In the genomic region with DNA sequence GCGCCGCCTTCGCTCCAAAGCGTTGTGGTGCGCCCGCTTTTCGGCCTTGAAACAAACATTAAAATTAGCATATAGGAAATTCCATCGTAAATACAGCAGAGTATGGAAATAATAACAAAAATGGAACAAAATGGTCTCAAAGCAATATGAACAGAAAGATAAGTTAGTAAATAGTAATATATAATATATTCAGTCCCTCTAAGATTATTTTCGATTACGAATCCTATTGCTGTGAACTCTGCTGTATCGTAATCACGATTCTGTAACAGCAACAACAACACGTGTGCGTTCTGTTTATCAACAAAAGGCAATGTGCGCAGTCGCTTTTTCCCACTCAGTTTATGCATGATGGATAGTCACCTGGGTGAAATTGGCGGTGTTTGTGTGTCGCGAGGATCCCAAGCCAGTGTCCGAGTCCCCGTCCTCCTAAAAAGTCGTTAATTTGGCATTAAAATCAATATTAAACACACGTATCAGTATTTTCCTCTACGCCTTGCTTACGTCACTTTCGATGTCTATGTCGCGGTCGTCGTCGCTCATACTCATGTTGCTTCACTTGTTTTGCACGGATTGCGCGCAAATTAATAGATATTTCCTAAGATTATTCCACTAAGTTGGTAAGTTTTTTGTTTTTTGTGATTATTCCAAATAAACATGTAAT, we compare ENCODE assay signal across 1 fruit fly cellular context.
TF ChIP-seq lines count a peak whose summit lies in the region.

A gene (plus strand): TSS at position 287 of the 661 bp plus-strand sequence.
A gene (plus strand): TSS at position 287 of the 661 bp plus-strand sequence.

TF ChIP-seq in whole organism, embryonic, 481 proteins besides CTCF, POLR2A, EP300 and RAD21 (continued from another document and continues in another):
- TF ChIP-seq GATAe (GFP tag; conservative IDR thresholded peaks at IDR 0.05; lab: Robert Waterston, UW), result no peak
- peak; percentile 2 for TF ChIP-seq CrebB (tag; optimal IDR thresholded peaks at IDR 0.05; lab: Kevin White, UChicago)
- TF ChIP-seq CG12769 (tag; optimal IDR thresholded peaks at IDR 0.05; lab: Kevin White, UChicago), result peak; percentile 64
- TF ChIP-seq al (GFP tag; IDR thresholded peaks at IDR 0.05; lab: Robert Waterston, UW), result 0 out of 2 replicates have a peak, but pooled peaks have one; percentile 5
- peak; percentile 38 for TF ChIP-seq scrt (GFP tag; optimal IDR thresholded peaks at IDR 0.05; lab: Kevin White, UChicago)
- peak; percentile 60 for TF ChIP-seq Meics (GFP tag; optimal IDR thresholded peaks at IDR 0.05; lab: Kevin White, UChicago)
- TF ChIP-seq CG3726 (GFP tag; IDR thresholded peaks at IDR 0.05; lab: Robert Waterston, UW), result peak; percentile 21; the same call in 1 of the 3 replicates
- peak; percentile 37 for TF ChIP-seq lmd (GFP tag; IDR thresholded peaks at IDR 0.05; lab: Robert Waterston, UW)
- TF ChIP-seq CG43689 (GFP tag; IDR thresholded peaks at IDR 0.05; lab: Robert Waterston, UW), result no peak
- TF ChIP-seq Drgx (GFP tag; IDR thresholded peaks at IDR 0.05; lab: Robert Waterston, UW), result peak; percentile 76
- peak; percentile 76; the same call in 1 of the 3 replicates for TF ChIP-seq CG34422 (GFP tag; IDR thresholded peaks at IDR 0.05; lab: Robert Waterston, UW)
- no peak for TF ChIP-seq CG4854 (GFP tag; optimal IDR thresholded peaks at IDR 0.05; lab: Kevin White, UChicago)
- TF ChIP-seq Ets97D (GFP tag; optimal IDR thresholded peaks at IDR 0.05; lab: Kevin White, UChicago), result no peak
- TF ChIP-seq CG18599 (GFP tag; optimal IDR thresholded peaks at IDR 0.05; lab: Kevin White, UChicago), result peak; percentile 45
- TF ChIP-seq pb (GFP tag; optimal IDR thresholded peaks at IDR 0.05; lab: Kevin White, UChicago), result no peak
- TF ChIP-seq trem (tag; optimal IDR thresholded peaks at IDR 0.05; lab: Kevin White, UChicago), result no peak
- TF ChIP-seq CG10366 (GFP tag; IDR thresholded peaks at IDR 0.05; lab: Robert Waterston, UW), result peak; percentile 44; the same call in 1 of the 2 replicates
- TF ChIP-seq CG14014 (GFP tag; IDR thresholded peaks at IDR 0.05; lab: Robert Waterston, UW), result 0 out of 2 replicates have a peak, but pooled peaks have one; percentile 32
- peak; percentile 20 for TF ChIP-seq CG12391 (tag; optimal IDR thresholded peaks at IDR 0.05; lab: Kevin White, UChicago)
- no peak for TF ChIP-seq chinmo (GFP tag; IDR thresholded peaks at IDR 0.05; lab: Robert Waterston, UW; ENCODE audit: partially characterized antibody)
- TF ChIP-seq H2.0 (GFP tag; IDR thresholded peaks at IDR 0.05; lab: Robert Waterston, UW), result no peak
- TF ChIP-seq CG15011 (GFP tag; optimal IDR thresholded peaks at IDR 0.05; lab: Kevin White, UChicago), result no peak
- TF ChIP-seq Rx (GFP tag; IDR thresholded peaks at IDR 0.05; lab: Robert Waterston, UW), result no peak
- TF ChIP-seq CG10979 (tag; optimal IDR thresholded peaks at IDR 0.05; lab: Kevin White, UChicago), result peak; percentile 32
- TF ChIP-seq luna (GFP tag; optimal IDR thresholded peaks at IDR 0.05; lab: Kevin White, UChicago), result no peak
- no peak for TF ChIP-seq CG30431 (GFP tag; optimal IDR thresholded peaks at IDR 0.05; lab: Kevin White, UChicago)
- TF ChIP-seq gt (GFP tag; IDR thresholded peaks at IDR 0.05; lab: Robert Waterston, UW), result no peak
- no peak for TF ChIP-seq Hmx (GFP tag; optimal IDR thresholded peaks at IDR 0.05; lab: Kevin White, UChicago)
- TF ChIP-seq CG11696 (GFP tag; IDR thresholded peaks at IDR 0.05; lab: Robert Waterston, UW), result peak; percentile 98
- TF ChIP-seq seq (GFP tag; IDR thresholded peaks at IDR 0.05; lab: Robert Waterston, UW), result peak; percentile 62; the same call in 1 of the 2 replicates
- TF ChIP-seq CG15601 (tag; optimal IDR thresholded peaks at IDR 0.05; lab: Kevin White, UChicago), result no peak
- peak; percentile 60; the same call in 1 of the 2 replicates for TF ChIP-seq Awh (GFP tag; IDR thresholded peaks at IDR 0.05; lab: Robert Waterston, UW)
- TF ChIP-seq CG14667 (GFP tag; IDR thresholded peaks at IDR 0.05; lab: Robert Waterston, UW), result no peak
- peak in 1 of 2 experiments; percentile 60 for TF ChIP-seq Hr51 (GFP tag; optimal IDR thresholded peaks at IDR 0.05; lab: Kevin White, UChicago)
- TF ChIP-seq CG7928 (GFP tag; optimal IDR thresholded peaks at IDR 0.05; lab: Kevin White, UChicago), result no peak
- no peak for TF ChIP-seq slp2 (GFP tag; optimal IDR thresholded peaks at IDR 0.05; lab: Kevin White, UChicago)
- TF ChIP-seq Bgb (GFP tag; IDR thresholded peaks at IDR 0.05; lab: Robert Waterston, UW; ENCODE audit: partially characterized antibody), result no peak
- 0 out of 3 replicates have a peak, but pooled peaks have one; percentile 47 for TF ChIP-seq gce (GFP tag; IDR thresholded peaks at IDR 0.05; lab: Robert Waterston, UW)
- no peak for TF ChIP-seq ken (GFP tag; IDR thresholded peaks at IDR 0.05; lab: Robert Waterston, UW)
- TF ChIP-seq emc (GFP tag; optimal IDR thresholded peaks at IDR 0.05; lab: Kevin White, UChicago), result no peak
- TF ChIP-seq insv (GFP tag; optimal IDR thresholded peaks at IDR 0.05; lab: Kevin White, UChicago), result no peak
- peak; percentile 30 for TF ChIP-seq CG15514 (GFP tag; optimal IDR thresholded peaks at IDR 0.05; lab: Kevin White, UChicago)
- TF ChIP-seq CG6813 (GFP tag; optimal IDR thresholded peaks at IDR 0.05; lab: Kevin White, UChicago), result peak; percentile 35
- no peak for TF ChIP-seq CG13775 (GFP tag; optimal IDR thresholded peaks at IDR 0.05; lab: Kevin White, UChicago)
- TF ChIP-seq HLH4C (GFP tag; IDR thresholded peaks at IDR 0.05; lab: Robert Waterston, UW; ENCODE audit: partially characterized antibody), result no peak
- TF ChIP-seq MESR4 (GFP tag; optimal IDR thresholded peaks at IDR 0.05; lab: Kevin White, UChicago), result peak; percentile 25
- TF ChIP-seq chif (GFP tag; optimal IDR thresholded peaks at IDR 0.05; lab: Kevin White, UChicago), result no peak
- peak; percentile 61 for TF ChIP-seq Atf6 (GFP tag; IDR thresholded peaks at IDR 0.05; lab: Robert Waterston, UW)
- TF ChIP-seq CG10147 (GFP tag; optimal IDR thresholded peaks at IDR 0.05; lab: Kevin White, UChicago), result peak; percentile 17
- TF ChIP-seq Hey (tag; optimal IDR thresholded peaks at IDR 0.05; lab: Kevin White, UChicago), result no peak
- no peak for TF ChIP-seq Sry-δ (GFP tag; optimal IDR thresholded peaks at IDR 0.05; lab: Kevin White, UChicago)
- TF ChIP-seq CoRest (tag; optimal IDR thresholded peaks at IDR 0.05; lab: Kevin White, UChicago), result no peak
- peak; percentile 13 for TF ChIP-seq lilli (GFP tag; optimal IDR thresholded peaks at IDR 0.05; lab: Kevin White, UChicago)
- TF ChIP-seq row (GFP tag; IDR thresholded peaks at IDR 0.05; lab: Robert Waterston, UW), result peak; percentile 29; the same call in 2 of the 3 replicates
- TF ChIP-seq wor (GFP tag; IDR thresholded peaks at IDR 0.05; lab: Robert Waterston, UW), result no peak
- TF ChIP-seq fd64A (GFP tag; optimal IDR thresholded peaks at IDR 0.05; lab: Kevin White, UChicago), result no peak
- no peak for TF ChIP-seq fd3F (GFP tag; optimal IDR thresholded peaks at IDR 0.05; lab: Kevin White, UChicago)
- no peak for TF ChIP-seq CG1832 (GFP tag; optimal IDR thresholded peaks at IDR 0.05; lab: Kevin White, UChicago)
- no peak for TF ChIP-seq CG10543 (GFP tag; optimal IDR thresholded peaks at IDR 0.05; lab: Kevin White, UChicago)
- no peak for TF ChIP-seq pho (GFP tag; optimal IDR thresholded peaks at IDR 0.05; lab: Kevin White, UChicago)
- peak; percentile 27 for TF ChIP-seq sd (tag; optimal IDR thresholded peaks at IDR 0.05; lab: Kevin White, UChicago)
- TF ChIP-seq ab (GFP tag; optimal IDR thresholded peaks at IDR 0.05; lab: Kevin White, UChicago), result no peak
- TF ChIP-seq tin (GFP tag; optimal IDR thresholded peaks at IDR 0.05; lab: Kevin White, UChicago), result no peak
- TF ChIP-seq Chrac-16 (GFP tag; optimal IDR thresholded peaks at IDR 0.05; lab: Kevin White, UChicago), result no peak
- peak; percentile 44 for TF ChIP-seq az2 (GFP tag; optimal IDR thresholded peaks at IDR 0.05; lab: Kevin White, UChicago)
- no peak for TF ChIP-seq z (GFP tag; IDR thresholded peaks at IDR 0.05; lab: Robert Waterston, UW)
- peak; percentile 23 for TF ChIP-seq CG4424 (GFP tag; optimal IDR thresholded peaks at IDR 0.05; lab: Kevin White, UChicago)
- TF ChIP-seq Med (GFP tag; lab: Kevin White, UChicago), result peak; percentile 72
- no peak for TF ChIP-seq CG17186 (GFP tag; optimal IDR thresholded peaks at IDR 0.05; lab: Kevin White, UChicago)
- TF ChIP-seq CG13123 (GFP tag; optimal IDR thresholded peaks at IDR 0.05; lab: Kevin White, UChicago), result no peak
- peak; percentile 69 for TF ChIP-seq unpg (GFP tag; optimal IDR thresholded peaks at IDR 0.05; lab: Kevin White, UChicago)
- no peak for TF ChIP-seq ATbp (GFP tag; optimal IDR thresholded peaks at IDR 0.05; lab: Kevin White, UChicago)
- TF ChIP-seq HmgZ (tag; optimal IDR thresholded peaks at IDR 0.05; lab: Kevin White, UChicago), result peak; percentile 42
- TF ChIP-seq Ptx1 (GFP tag; IDR thresholded peaks at IDR 0.05; lab: Robert Waterston, UW), result no peak
- TF ChIP-seq ewg (GFP tag; optimal IDR thresholded peaks at IDR 0.05; lab: Kevin White, UChicago), result peak; percentile 11
- peak; percentile 31 for TF ChIP-seq CG18262 (tag; optimal IDR thresholded peaks at IDR 0.05; lab: Kevin White, UChicago)
- peak; percentile 51 for TF ChIP-seq grau (tag; optimal IDR thresholded peaks at IDR 0.05; lab: Kevin White, UChicago)
- TF ChIP-seq CG16863 (GFP tag; optimal IDR thresholded peaks at IDR 0.05; lab: Kevin White, UChicago), result no peak
- TF ChIP-seq rib (GFP tag; IDR thresholded peaks at IDR 0.05; lab: Robert Waterston, UW), result no peak
- no peak for TF ChIP-seq CG42726 (GFP tag; IDR thresholded peaks at IDR 0.05; lab: Robert Waterston, UW; ENCODE audit: partially characterized antibody)
- no peak for TF ChIP-seq gsb-n (tag; optimal IDR thresholded peaks at IDR 0.05; lab: Kevin White, UChicago)
- no peak for TF ChIP-seq prd (optimal IDR thresholded peaks at IDR 0.05; lab: Kevin White, UChicago)
- peak; percentile 44; the same call in 1 of the 3 replicates for TF ChIP-seq prd (GFP tag; IDR thresholded peaks at IDR 0.05; lab: Robert Waterston, UW)
- peak; percentile 45 for TF ChIP-seq Fer3 (tag; optimal IDR thresholded peaks at IDR 0.05; lab: Kevin White, UChicago)
- TF ChIP-seq CG17912 (GFP tag; optimal IDR thresholded peaks at IDR 0.05; lab: Kevin White, UChicago), result no peak
- peak; percentile 7 for TF ChIP-seq chn (GFP tag; optimal IDR thresholded peaks at IDR 0.05; lab: Kevin White, UChicago)
- TF ChIP-seq CG14441 (GFP tag; IDR thresholded peaks at IDR 0.05; lab: Robert Waterston, UW), result peak; percentile 47; the same call in 1 of the 2 replicates
- no peak for TF ChIP-seq CG3995 (GFP tag; optimal IDR thresholded peaks at IDR 0.05; lab: Kevin White, UChicago)
- no peak for TF ChIP-seq btn (GFP tag; optimal IDR thresholded peaks at IDR 0.05; lab: Kevin White, UChicago)
- no peak for TF ChIP-seq HmgD (GFP tag; optimal IDR thresholded peaks at IDR 0.05; lab: Kevin White, UChicago)
- peak; percentile 47 for TF ChIP-seq CG1233 (GFP tag; optimal IDR thresholded peaks at IDR 0.05; lab: Kevin White, UChicago)
- peak; percentile 40; the same call in 1 of the 2 replicates for TF ChIP-seq sob (GFP tag; IDR thresholded peaks at IDR 0.05; lab: Robert Waterston, UW)
- no peak for TF ChIP-seq pan (optimal IDR thresholded peaks at IDR 0.05; lab: Kevin White, UChicago)
- peak in 1 of 2 experiments; percentile 71 for TF ChIP-seq pan (GFP tag; optimal IDR thresholded peaks at IDR 0.05 in 1 of 2, IDR thresholded peaks at IDR 0.05 in 1 of 2)
- no peak for TF ChIP-seq CG17612 (GFP tag; IDR thresholded peaks at IDR 0.05; lab: Robert Waterston, UW)
- TF ChIP-seq CG3281 (GFP tag; optimal IDR thresholded peaks at IDR 0.05; lab: Kevin White, UChicago), result peak; percentile 70
- peak; percentile 44 for TF ChIP-seq Hmr (GFP tag; optimal IDR thresholded peaks at IDR 0.05; lab: Kevin White, UChicago)
- peak; percentile 53 for TF ChIP-seq CG11504 (tag; optimal IDR thresholded peaks at IDR 0.05; lab: Kevin White, UChicago)
- no peak for TF ChIP-seq CG2875 (GFP tag; optimal IDR thresholded peaks at IDR 0.05; lab: Kevin White, UChicago)
- TF ChIP-seq nerfin-1 (tag; optimal IDR thresholded peaks at IDR 0.05; lab: Kevin White, UChicago), result peak; percentile 92
- TF ChIP-seq fd96Cb (tag; optimal IDR thresholded peaks at IDR 0.05; lab: Kevin White, UChicago), result peak; percentile 44
- TF ChIP-seq CG14710 (tag; optimal IDR thresholded peaks at IDR 0.05; lab: Kevin White, UChicago), result no peak
- TF ChIP-seq CG7372 (GFP tag; IDR thresholded peaks at IDR 0.05; lab: Robert Waterston, UW), result peak; percentile 36; the same call in 1 of the 2 replicates
- no peak for TF ChIP-seq CG4404 (GFP tag; IDR thresholded peaks at IDR 0.05; lab: Robert Waterston, UW)
- TF ChIP-seq sr (GFP tag; IDR thresholded peaks at IDR 0.05; lab: Robert Waterston, UW), result no peak
- TF ChIP-seq nau (GFP tag; optimal IDR thresholded peaks at IDR 0.05; lab: Kevin White, UChicago), result peak; percentile 27
- TF ChIP-seq ems (GFP tag; optimal IDR thresholded peaks at IDR 0.05; lab: Kevin White, UChicago), result no peak
- peak; percentile 63 for TF ChIP-seq MTF-1 (GFP tag; optimal IDR thresholded peaks at IDR 0.05; lab: Kevin White, UChicago; ENCODE audit: borderline replicate concordance)
- TF ChIP-seq Dref (GFP tag; IDR thresholded peaks at IDR 0.05; lab: Robert Waterston, UW), result no peak
- TF ChIP-seq Ssrp (tag; optimal IDR thresholded peaks at IDR 0.05; lab: Kevin White, UChicago), result peak; percentile 31
- peak; percentile 61 for TF ChIP-seq PHDP (tag; optimal IDR thresholded peaks at IDR 0.05; lab: Kevin White, UChicago)
- TF ChIP-seq CG10959 (GFP tag; IDR thresholded peaks at IDR 0.05; lab: Robert Waterston, UW), result no peak
- no peak for TF ChIP-seq jing (GFP tag; optimal IDR thresholded peaks at IDR 0.05; lab: Kevin White, UChicago)
- TF ChIP-seq ssp (GFP tag; IDR thresholded peaks at IDR 0.05; lab: Robert Waterston, UW), result no peak
- no peak for TF ChIP-seq CG8281 (tag; optimal IDR thresholded peaks at IDR 0.05; lab: Kevin White, UChicago)
- TF ChIP-seq vvl (GFP tag; IDR thresholded peaks at IDR 0.05; lab: Robert Waterston, UW), result peak; percentile 75
- TF ChIP-seq dmrt99B (tag; optimal IDR thresholded peaks at IDR 0.05; lab: Kevin White, UChicago), result peak; percentile 47
- peak; percentile 26 for TF ChIP-seq CG12219 (GFP tag; optimal IDR thresholded peaks at IDR 0.05; lab: Kevin White, UChicago)
- peak; percentile 22; the same call in 1 of the 2 replicates for TF ChIP-seq Ada2b (GFP tag; IDR thresholded peaks at IDR 0.05; lab: Robert Waterston, UW)
- no peak for TF ChIP-seq aop (GFP tag; IDR thresholded peaks at IDR 0.05; lab: Robert Waterston, UW)
- no peak for TF ChIP-seq zf30C (GFP tag; optimal IDR thresholded peaks at IDR 0.05; lab: Kevin White, UChicago)
- TF ChIP-seq CG9932 (GFP tag; IDR thresholded peaks at IDR 0.05; lab: Robert Waterston, UW), result 0 out of 2 replicates have a peak, but pooled peaks have one; percentile 18
- no peak for TF ChIP-seq bab2 (GFP tag; optimal IDR thresholded peaks at IDR 0.05; lab: Kevin White, UChicago)
- TF ChIP-seq CG10654 (GFP tag; optimal IDR thresholded peaks at IDR 0.05; lab: Kevin White, UChicago), result no peak
